Worm (Caenorhabditis elegans) whole organism, L2 larva: ENCODE results near the gene heri-1.

Experiments used
- C34F6.9 ChIP-seq: fragments of 150-350 bp; optimal IDR thresholded peaks from 2 replicates; lab custom pipeline; 2014; ENCODE audit warnings: missing biosample characterization, missing genetic modification characterization
- Y55F3AM.14 ChIP-seq: fragments of 200-800 bp; sonication (Bioruptor generic); optimal IDR thresholded peaks from 2 replicates; lab custom pipeline; 2018; ENCODE audit warnings: mild to moderate bottlenecking, missing genetic modification characterization, missing compliant biosample characterization
- alr-1 ChIP-seq: fragments of 150-350 bp; optimal IDR thresholded peaks from 2 replicates; lab custom pipeline; 2014; ENCODE audit warnings: missing biosample characterization, missing genetic modification characterization
- dmd-4 ChIP-seq: sonication (generic microtip); optimal IDR thresholded peaks from 2 replicates; lab custom pipeline; 2017; ENCODE audit warnings: missing biosample characterization, missing genetic modification characterization
- egl-27 ChIP-seq: sonication (generic microtip); optimal IDR thresholded peaks from 3 replicates; lab custom pipeline; 2017; ENCODE audit warnings: missing biosample characterization, missing genetic modification reagents, missing genetic modification characterization
- elt-1 ChIP-seq: fragments of 150-350 bp; optimal IDR thresholded peaks from 2 replicates; lab custom pipeline; 2014; ENCODE audit warnings: missing biosample characterization, missing genetic modification characterization
- elt-3 ChIP-seq: sonication (generic microtip); optimal IDR thresholded peaks from 2 replicates; lab custom pipeline; 2017; ENCODE audit warnings: missing biosample characterization, missing genetic modification characterization
- lsy-2 ChIP-seq, 2 experiments: fragments of 150-350 bp in 1 of 2; sonication (generic microtip) in 1 of 2; optimal IDR thresholded peaks; 2 replicates each; lab custom pipeline; 2014 to 2017; ENCODE audit warnings: missing biosample characterization in 2 of 2, missing genetic modification characterization in 2 of 2
- nhr-12 ChIP-seq: fragments of 150-350 bp; optimal IDR thresholded peaks from 2 replicates; lab custom pipeline; 2014; ENCODE audit warnings: missing biosample characterization, missing genetic modification characterization
- nhr-129 ChIP-seq: fragments of 150-350 bp; optimal IDR thresholded peaks from 2 replicates; lab custom pipeline; 2014; ENCODE audit warnings: missing biosample characterization, missing genetic modification characterization
- nhr-23 ChIP-seq: fragments of 150-350 bp; optimal IDR thresholded peaks from 2 replicates; lab custom pipeline; 2014; ENCODE audit warnings: missing biosample characterization, missing genetic modification reagents, missing genetic modification characterization
- nhr-6 ChIP-seq: fragments of 150-350 bp; optimal IDR thresholded peaks from 2 replicates; lab custom pipeline; 2014; ENCODE audit warnings: missing biosample characterization, missing genetic modification characterization
- sma-3 ChIP-seq: sonication (generic microtip); optimal IDR thresholded peaks from 2 replicates; lab custom pipeline; 2016; ENCODE audit warnings: missing genetic modification reagents, missing genetic modification characterization, missing compliant biosample characterization
- snpc-4 ChIP-seq: fragments of 150-350 bp; optimal IDR thresholded peaks from 2 replicates; lab custom pipeline; 2014; ENCODE audit warnings: missing biosample characterization, missing genetic modification characterization
- unc-39 ChIP-seq: fragments of 150-350 bp; optimal IDR thresholded peaks from 2 replicates; lab custom pipeline; 2014; ENCODE audit warnings: missing biosample characterization, missing genetic modification characterization
- unc-62 ChIP-seq: fragments of 150-350 bp; optimal IDR thresholded peaks from 2 replicates; lab custom pipeline; 2014; ENCODE audit warnings: missing biosample characterization, missing genetic modification reagents, missing genetic modification characterization
- zag-1 ChIP-seq: fragments of 150-350 bp; optimal IDR thresholded peaks from 2 replicates; lab custom pipeline; 2014; ENCODE audit warnings: missing biosample characterization, missing genetic modification characterization
- ztf-11 ChIP-seq: sonication (generic microtip); optimal IDR thresholded peaks from 2 replicates; lab custom pipeline; 2017; ENCODE audit warnings: missing biosample characterization, missing genetic modification characterization
- ztf-4 ChIP-seq: fragments of 150-350 bp; optimal IDR thresholded peaks from 2 replicates; lab custom pipeline; 2014; ENCODE audit warnings: missing biosample characterization, missing genetic modification characterization

The heri-1 gene

ce11 chrII:6061495-6061894 lies 51.5 kb downstream of the heri-1 start (continued):
- TF ChIP-seq ztf-11: no peak
- TF ChIP-seq dmd-4 (tag; lab: Kevin White, UChicago): peak; percentile 6
- peak; percentile 90 for TF ChIP-seq sma-3
- no peak for TF ChIP-seq nhr-12
- peak; percentile 56 for TF ChIP-seq nhr-129
- TF ChIP-seq unc-39 (tag; lab: Kevin White, UChicago): no peak
- no peak for TF ChIP-seq elt-3 (tag; lab: Kevin White, UChicago)
- TF ChIP-seq snpc-4 (tag; lab: Kevin White, UChicago): peak; percentile 72
- no peak for TF ChIP-seq elt-1 (tag; lab: Kevin White, UChicago)
- TF ChIP-seq ztf-4: peak; percentile 43
- TF ChIP-seq Y55F3AM.14 (GFP tag; lab: Kevin White, UChicago): no peak
- no peak for TF ChIP-seq nhr-23 (tag; lab: Kevin White, UChicago)
- TF ChIP-seq alr-1 (tag; lab: Kevin White, UChicago): no peak
- peak; percentile 4 for TF ChIP-seq zag-1 (tag; lab: Kevin White, UChicago)
- TF ChIP-seq C34F6.9 (tag; lab: Kevin White, UChicago): peak; percentile 70
- TF ChIP-seq lsy-2 (tag; optimal IDR thresholded peaks at IDR 0.05; lab: Kevin White, UChicago): peak; percentile 77 to 91
- peak; percentile 36 for TF ChIP-seq egl-27 (tag; lab: Kevin White, UChicago)
- TF ChIP-seq nhr-6: peak; percentile 72
- TF ChIP-seq unc-62 (GFP tag; lab: Kevin White, UChicago): no peak
